Fruit fly (Drosophila melanogaster) whole organism, prepupa: ENCODE results near the gene Rab39.
A peak's percentile ranks its signal among the peaks of the same experiment; 100 is the strongest.

Experiments used
- Ets21C ChIP-seq: fragments of 200-800 bp; sonication (Bioruptor generic); optimal IDR thresholded peaks from 3 replicates; lab custom pipeline; 2016; ENCODE audit warnings: missing biosample characterization, missing genetic modification characterization
- Met ChIP-seq: fragments of 200-800 bp; sonication (Bioruptor generic); optimal IDR thresholded peaks from 3 replicates; lab custom pipeline; 2016; ENCODE audit warnings: missing biosample characterization, missing genetic modification characterization

DNA sequence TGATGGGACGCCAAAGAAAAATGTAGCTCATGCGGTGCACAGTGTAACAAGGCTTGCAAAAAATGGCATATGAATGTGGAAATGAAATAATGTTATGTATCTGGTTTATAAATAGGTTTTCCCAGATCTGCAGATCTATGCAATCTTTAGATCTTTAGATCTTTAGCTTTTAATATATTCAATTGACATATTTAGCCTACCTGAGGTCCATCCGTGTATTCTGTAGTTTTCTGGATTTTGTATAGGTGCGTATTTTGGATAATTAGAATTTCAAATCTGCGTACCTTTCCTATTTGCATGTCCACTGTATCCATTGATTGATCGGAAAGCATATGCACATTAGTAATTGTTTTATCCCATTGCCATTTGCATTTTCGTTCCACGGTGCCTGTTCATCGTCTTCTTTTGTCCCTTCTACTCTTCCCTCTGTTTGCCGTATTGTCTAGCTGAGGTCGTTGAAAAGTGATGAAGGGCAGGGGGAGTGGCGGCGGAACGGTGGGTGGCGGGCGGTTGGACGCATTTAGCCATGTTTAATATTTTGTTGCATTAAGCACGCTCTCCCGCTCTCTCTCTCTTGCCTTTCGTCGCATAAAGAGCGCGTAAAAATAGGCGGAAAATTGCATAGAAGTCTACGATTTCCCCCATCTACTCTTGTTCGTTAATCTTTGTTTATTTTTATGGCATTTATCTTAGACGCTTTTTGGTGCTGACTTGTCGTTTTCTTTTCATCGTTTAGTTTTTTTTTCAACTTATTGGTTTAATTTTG lies 25.6 kb upstream of the Rab39 start, which contains the start of gene CHES-1-like:
- TF ChIP-seq Met (GFP tag; lab: Kevin White, UChicago) (peak; percentile 90), Ets21C (GFP tag; lab: Kevin White, UChicago) (peak; percentile 78)
